Worm (Caenorhabditis elegans): ENCODE measurements around the gene F52G3.1.
A peak's percentile ranks its signal among the peaks of the same experiment; 100 is the strongest.

F52G3.1 gene

DNA sequence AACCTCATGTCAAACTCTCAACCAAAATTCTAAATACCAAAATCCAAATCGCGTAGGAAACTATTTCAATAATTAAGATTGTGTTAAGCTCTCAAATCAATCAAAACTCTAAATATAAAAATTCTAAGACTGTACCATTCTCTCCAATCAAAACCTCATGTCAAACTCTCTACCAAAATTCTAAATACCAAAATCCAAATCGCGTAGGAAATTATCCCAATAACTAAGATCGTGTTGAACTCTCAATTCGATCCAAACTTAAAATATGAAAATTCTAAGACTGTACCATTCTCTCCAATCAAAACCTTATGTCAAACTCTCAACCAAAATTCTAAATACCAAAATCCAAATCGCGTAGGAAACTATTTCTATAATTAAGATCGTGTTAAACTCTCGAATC is 31.3 kb upstream of the F52G3.1 start:
- TF ChIP-seq Y67H2A.10 (GFP tag; conservative IDR thresholded peaks at IDR 0.05) (peak; percentile 67; the same call in 1 of the 2 replicates), F39B2.1 (GFP tag; IDR thresholded peaks at IDR 0.05) (peak; percentile 77), attf-6 (GFP tag; IDR thresholded peaks at IDR 0.05) (peak; percentile 70), Y79H2A.3 (GFP tag; conservative IDR thresholded peaks at IDR 0.05) (peak; percentile 75; the same call in 1 of the 2 replicates), B0019.2 (GFP tag; conservative IDR thresholded peaks at IDR 0.05) (peak; percentile 67), ekl-4 (GFP tag; IDR thresholded peaks at IDR 0.05) (peak; percentile 58; the same call in 1 of the 2 replicates), rcor-1 (GFP tag; IDR thresholded peaks at IDR 0.05) (0 out of 2 replicates have a peak, but pooled peaks have one; percentile 23), attf-3 (GFP tag; conservative IDR thresholded peaks at IDR 0.05) (0 out of 2 replicates have a peak, but pooled peaks have one; percentile 27), aptf-3 (GFP tag; IDR thresholded peaks at IDR 0.05) (0 out of 2 replicates have a peak, but pooled peaks have one; percentile 52), lin-26 (GFP tag; IDR thresholded peaks at IDR 0.05) (peak; percentile 75), nhr-120 (GFP tag; IDR thresholded peaks at IDR 0.05) (peak; percentile 82; the same call in 1 of the 2 replicates), ceh-58 (GFP tag; IDR thresholded peaks at IDR 0.05) (peak; percentile 66), egl-18 (GFP tag; IDR thresholded peaks at IDR 0.05) (peak; percentile 80), ceh-91 (GFP tag; IDR thresholded peaks at IDR 0.05) (peak; percentile 30; the same call in 1 of the 2 replicates), pbrm-1 (GFP tag; IDR thresholded peaks at IDR 0.05) (peak; percentile 81), let-526 (GFP tag; IDR thresholded peaks at IDR 0.05) (peak; percentile 91), hsf-1 (GFP tag; IDR thresholded peaks at IDR 0.05) (peak; percentile 53; the same call in 1 of the 2 replicates), madf-3 (GFP tag; IDR thresholded peaks at IDR 0.05) (peak; percentile 88), ceh-40 (GFP tag; IDR thresholded peaks at IDR 0.05) (peak; percentile 83; the same call in 1 of the 2 replicates), Y53G8AR.9 (GFP tag; conservative IDR thresholded peaks at IDR 0.05) (peak; percentile 80), C17E4.6 (GFP tag; IDR thresholded peaks at IDR 0.05) (0 out of 2 replicates have a peak, but pooled peaks have one; percentile 29), ceh-100 (GFP tag; IDR thresholded peaks at IDR 0.05) (peak; percentile 49), hmg-1.2 (GFP tag; IDR thresholded peaks at IDR 0.05) (peak; percentile 28; the same call in 1 of the 2 replicates), Y56A3A.18 (GFP tag; IDR thresholded peaks at IDR 0.05) (peak; percentile 62; the same call in 1 of the 2 replicates), ztf-28 (GFP tag; IDR thresholded peaks at IDR 0.05) (peak; percentile 71; the same call in 1 of the 2 replicates), aptf-2 (GFP tag; conservative IDR thresholded peaks at IDR 0.05) (peak; percentile 79), egl-44 (GFP tag; IDR thresholded peaks at IDR 0.05) (peak; percentile 61; the same call in 1 of the 2 replicates), Y95B8A.8 (GFP tag; IDR thresholded peaks at IDR 0.05) (peak; percentile 60; the same call in 1 of the 2 replicates), madf-6 (GFP tag; IDR thresholded peaks at IDR 0.05) (peak; percentile 54), bed-1 (GFP tag; IDR thresholded peaks at IDR 0.05) (0 out of 2 replicates have a peak, but pooled peaks have one; percentile 82), ztf-25 (GFP tag; IDR thresholded peaks at IDR 0.05) (peak; percentile 77; the same call in 1 of the 2 replicates), nfyb-1 (GFP tag; IDR thresholded peaks at IDR 0.05) (peak; percentile 88), D2030.7 (GFP tag; IDR thresholded peaks at IDR 0.05) (peak; percentile 18; the same call in 1 of the 2 replicates), cebp-2 (GFP tag; IDR thresholded peaks at IDR 0.05) (peak; percentile 67; the same call in 1 of the 2 replicates)

DNA sequence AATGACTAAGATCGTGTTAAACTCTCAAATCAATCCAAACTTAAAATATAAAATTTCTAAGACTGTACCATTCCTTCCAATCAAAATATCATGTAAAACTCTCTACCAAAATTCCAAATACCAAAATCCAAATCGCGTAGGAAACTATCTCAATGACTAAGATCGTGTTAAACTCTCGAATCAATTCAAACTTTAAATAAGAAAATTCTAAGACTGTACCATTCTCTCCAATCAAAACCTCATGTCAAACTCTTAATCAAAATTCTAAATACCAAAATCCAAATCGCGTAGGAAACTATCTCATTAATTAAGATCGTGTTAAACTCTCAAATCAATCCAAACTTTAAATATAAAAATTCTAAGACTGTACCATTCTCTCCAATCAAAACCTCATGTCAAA is 25.7 kb upstream of the F52G3.1 start:
- TF ChIP-seq ceh-58 (GFP tag; IDR thresholded peaks at IDR 0.05): 0 out of 2 replicates have a peak, but pooled peaks have one; percentile 23

DNA sequence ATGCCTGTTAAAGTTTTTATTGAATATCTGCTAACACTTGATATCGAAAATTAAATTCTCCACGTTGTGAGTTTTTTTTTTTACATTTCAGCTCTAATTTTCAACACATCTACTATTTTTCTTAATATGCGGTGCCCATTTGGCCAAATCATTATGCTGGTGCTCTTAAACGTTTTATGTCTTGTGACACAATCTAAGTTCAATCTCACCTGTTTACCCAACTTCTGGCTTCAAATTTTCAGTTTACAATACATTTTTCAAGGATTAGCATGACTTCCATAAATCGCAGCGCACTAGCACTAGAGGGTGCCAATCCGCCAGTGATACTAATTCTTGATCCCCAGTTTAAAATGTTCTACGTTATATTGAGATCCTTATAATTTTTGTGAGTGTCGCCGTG is 21.4 kb upstream of the F52G3.1 start:
- TF ChIP-seq madf-10 (tag; optimal IDR thresholded peaks at IDR 0.05) (no peak), ceh-100 (GFP tag; IDR thresholded peaks at IDR 0.05) (no peak), zim-3 (tag; optimal IDR thresholded peaks at IDR 0.05) (no peak), zfh-2 (GFP tag; conservative IDR thresholded peaks at IDR 0.05) (no peak), ztf-22 (GFP tag; optimal IDR thresholded peaks at IDR 0.05) (no peak), lsy-27 (tag; optimal IDR thresholded peaks at IDR 0.05; ENCODE audit: borderline replicate concordance, insufficient read depth) (no peak), xnd-1 (tag; optimal IDR thresholded peaks at IDR 0.05) (no peak), rcor-1 (GFP tag; IDR thresholded peaks at IDR 0.05) (no peak), cebp-1 (GFP tag; IDR thresholded peaks at IDR 0.05) (no peak), cebp-1 (tag; optimal IDR thresholded peaks at IDR 0.05) (no peak), ceh-58 (GFP tag; IDR thresholded peaks at IDR 0.05) (no peak), lin-54 (GFP tag; optimal IDR thresholded peaks at IDR 0.05) (no peak), F22D6.2 (tag; optimal IDR thresholded peaks at IDR 0.05) (no peak)

Data from whole organism, young adult.